Worm (Caenorhabditis elegans) whole organism, late embryonic: ENCODE results near the gene Y54G11A.3.

Source experiments
- C08G9.2 ChIP-seq: sonication (generic microtip); optimal IDR thresholded peaks from 2 replicates; lab custom pipeline; 2016; ENCODE audit warnings: mild to moderate bottlenecking, missing genetic modification characterization, moderate library complexity, missing compliant biosample characterization
- K09A11.1 ChIP-seq: sonication (generic microtip); optimal IDR thresholded peaks from 2 replicates; lab custom pipeline; 2017; ENCODE audit warnings: antibody characterized with exemption, mild to moderate bottlenecking, missing genetic modification characterization, missing compliant biosample characterization; ENCODE audit not compliant: insufficient read depth
- T23F11.4 ChIP-seq: fragments of 200-800 bp; sonication (Bioruptor generic); optimal IDR thresholded peaks from 2 replicates; lab custom pipeline; 2018; ENCODE audit warnings: mild to moderate bottlenecking, missing genetic modification characterization, missing compliant biosample characterization
- ahr-1 ChIP-seq: sonication (generic microtip); optimal IDR thresholded peaks from 2 replicates; lab custom pipeline; 2016; ENCODE audit warnings: missing genetic modification characterization, missing compliant biosample characterization
- ama-1 ChIP-seq: fragments of 150-350 bp; optimal IDR thresholded peaks from 2 replicates; lab custom pipeline; 2014
- ceh-18 ChIP-seq: sonication (generic microtip); optimal IDR thresholded peaks from 2 replicates; lab custom pipeline; 2016; ENCODE audit warnings: missing genetic modification characterization, missing compliant biosample characterization
- ceh-19 ChIP-seq: fragments of 200-800 bp; sonication (Bioruptor generic); optimal IDR thresholded peaks from 2 replicates; lab custom pipeline; 2018; ENCODE audit warnings: mild to moderate bottlenecking, missing genetic modification characterization, missing compliant biosample characterization
- ceh-2 ChIP-seq: sonication (generic microtip); optimal IDR thresholded peaks from 2 replicates; lab custom pipeline; 2016; ENCODE audit warnings: missing genotype, missing genetic modification characterization, missing compliant biosample characterization
- ceh-22 ChIP-seq: sonication (generic microtip); optimal IDR thresholded peaks from 2 replicates; lab custom pipeline; 2017; ENCODE audit warnings: missing biosample characterization, missing genetic modification characterization
- ceh-24 ChIP-seq: sonication (generic microtip); optimal IDR thresholded peaks from 2 replicates; lab custom pipeline; 2016; ENCODE audit warnings: mild to moderate bottlenecking, missing genetic modification characterization, missing compliant biosample characterization
- ceh-31 ChIP-seq: sonication (generic microtip); optimal IDR thresholded peaks from 2 replicates; lab custom pipeline; 2016; ENCODE audit warnings: missing genetic modification characterization, missing compliant biosample characterization
- ceh-34 ChIP-seq: sonication (generic microtip); optimal IDR thresholded peaks from 2 replicates; lab custom pipeline; 2016; ENCODE audit warnings: mild to moderate bottlenecking, missing genetic modification characterization, missing compliant biosample characterization
- ceh-45 ChIP-seq: fragments of 200-800 bp; sonication (Bioruptor generic); IDR thresholded peaks from 2 replicates; pipeline ENCODE4 v1.3.6; 2022; ENCODE audit warnings: missing genetic modification reagents, missing genetic modification characterization, missing compliant biosample characterization
- che-1 ChIP-seq: sonication (generic microtip); optimal IDR thresholded peaks from 2 replicates; lab custom pipeline; 2016; ENCODE audit warnings: mild to moderate bottlenecking, missing genetic modification characterization, missing compliant biosample characterization
- dmd-4 ChIP-seq: sonication (generic microtip); optimal IDR thresholded peaks from 2 replicates; lab custom pipeline; 2016; ENCODE audit warnings: borderline replicate concordance, missing genetic modification characterization, missing compliant biosample characterization
- eyg-1 ChIP-seq: sonication (generic microtip); optimal IDR thresholded peaks from 2 replicates; lab custom pipeline; 2016; ENCODE audit warnings: missing genotype, missing genetic modification characterization, missing compliant biosample characterization
- fax-1 ChIP-seq: sonication (generic microtip); optimal IDR thresholded peaks from 2 replicates; lab custom pipeline; 2016; ENCODE audit warnings: missing genotype, missing genetic modification characterization, missing compliant biosample characterization
- gmeb-2 ChIP-seq: sonication (generic microtip); optimal IDR thresholded peaks from 2 replicates; lab custom pipeline; 2016; ENCODE audit warnings: missing genetic modification characterization, inconsistent platforms, missing compliant biosample characterization
- hlh-15 ChIP-seq: sonication (generic microtip); optimal IDR thresholded peaks from 2 replicates; lab custom pipeline; 2016; ENCODE audit warnings: missing genetic modification characterization, missing compliant biosample characterization
- hlh-6 ChIP-seq: sonication (generic microtip); optimal IDR thresholded peaks from 2 replicates; lab custom pipeline; 2016; ENCODE audit warnings: missing genotype, missing genetic modification characterization, missing compliant biosample characterization
- lim-6 ChIP-seq: sonication (generic microtip); optimal IDR thresholded peaks from 2 replicates; lab custom pipeline; 2016; ENCODE audit warnings: missing genetic modification characterization, missing compliant biosample characterization
- lin-11 ChIP-seq: fragments of 200-800 bp; sonication (Bioruptor generic); optimal IDR thresholded peaks from 2 replicates; lab custom pipeline; 2018; ENCODE audit warnings: mild to moderate bottlenecking, missing genetic modification characterization, missing compliant biosample characterization
- nfya-1 ChIP-seq: sonication (generic microtip); optimal IDR thresholded peaks from 2 replicates; lab custom pipeline; 2017; ENCODE audit warnings: missing genetic modification characterization, mild to moderate bottlenecking, missing compliant biosample characterization, antibody characterized with exemption, moderate library complexity
- nhr-11 ChIP-seq: fragments of 150-350 bp; optimal IDR thresholded peaks from 2 replicates; lab custom pipeline; 2014; ENCODE audit warnings: missing biosample characterization, missing genetic modification characterization
- nhr-232 ChIP-seq: sonication (generic microtip); optimal IDR thresholded peaks from 2 replicates; lab custom pipeline; 2016; ENCODE audit warnings: missing genetic modification characterization, missing compliant biosample characterization
- npax-4 ChIP-seq: sonication (generic microtip); optimal IDR thresholded peaks from 2 replicates; lab custom pipeline; 2016; ENCODE audit warnings: missing genetic modification characterization, missing compliant biosample characterization
- odd-2 ChIP-seq: sonication (generic microtip); optimal IDR thresholded peaks from 2 replicates; lab custom pipeline; 2017; ENCODE audit warnings: antibody characterized with exemption, mild to moderate bottlenecking, missing genetic modification characterization, missing compliant biosample characterization
- pat-9 ChIP-seq: fragments of 200-800 bp; sonication (Bioruptor generic); optimal IDR thresholded peaks from 2 replicates; lab custom pipeline; 2018; ENCODE audit warnings: mild to moderate bottlenecking, missing genetic modification characterization, moderate library complexity, missing compliant biosample characterization
- pha-4 ChIP-seq: fragments of 150-350 bp; optimal IDR thresholded peaks from 2 replicates; lab custom pipeline; 2018; ENCODE audit warnings: missing biosample characterization, missing genetic modification reagents, missing genetic modification characterization
- ref-2 ChIP-seq: sonication (generic microtip); optimal IDR thresholded peaks from 2 replicates; lab custom pipeline; 2016; ENCODE audit warnings: missing genetic modification characterization, missing compliant biosample characterization
- rnt-1 ChIP-seq: sonication (generic microtip); optimal IDR thresholded peaks from 2 replicates; lab custom pipeline; 2016; ENCODE audit warnings: missing genetic modification characterization, missing compliant biosample characterization
- sdc-2 ChIP-seq: sonication (generic microtip); optimal IDR thresholded peaks from 2 replicates; lab custom pipeline; 2016; ENCODE audit warnings: missing genotype, missing genetic modification characterization, missing compliant biosample characterization
- sox-2 ChIP-seq: fragments of 200-800 bp; sonication (Bioruptor generic); IDR thresholded peaks from 2 replicates; pipeline ENCODE4 v1.3.6; 2022; ENCODE audit warnings: missing genetic modification reagents, missing genetic modification characterization, missing compliant biosample characterization
- tbx-2 ChIP-seq: sonication (generic microtip); optimal IDR thresholded peaks from 2 replicates; lab custom pipeline; 2016; ENCODE audit warnings: missing genetic modification characterization, missing compliant biosample characterization
- tbx-7 ChIP-seq: sonication (generic microtip); optimal IDR thresholded peaks from 2 replicates; lab custom pipeline; 2016; ENCODE audit warnings: missing genotype, missing genetic modification characterization, missing compliant biosample characterization
- ttx-3 ChIP-seq: sonication (generic microtip); optimal IDR thresholded peaks from 2 replicates; lab custom pipeline; 2016; ENCODE audit warnings: missing genetic modification reagents, missing genetic modification characterization, missing compliant biosample characterization
- unc-3 ChIP-seq, 2 experiments: fragments of 200-800 bp in 1 of 2; sonication (Bioruptor generic) in 1 of 2; sonication (generic microtip) in 1 of 2; conservative IDR thresholded peaks in 1 of 2; optimal IDR thresholded peaks in 1 of 2; 2 replicates each; pipeline versions ENCODE4 v1.3.6 to Lab custom; 2016 to 2022; ENCODE audit warnings: missing compliant biosample characterization in 2 of 2, missing genetic modification characterization in 2 of 2, missing genetic modification reagents in 1 of 2
- unc-42 ChIP-seq: sonication (generic microtip); optimal IDR thresholded peaks from 2 replicates; lab custom pipeline; 2016; ENCODE audit warnings: missing genotype, missing genetic modification characterization, missing compliant biosample characterization
- unc-55 ChIP-seq: sonication (generic microtip); optimal IDR thresholded peaks from 2 replicates; lab custom pipeline; 2017; ENCODE audit warnings: missing biosample characterization, missing genetic modification reagents, missing genetic modification characterization
- zip-5 ChIP-seq: sonication (generic microtip); optimal IDR thresholded peaks from 2 replicates; lab custom pipeline; 2016; ENCODE audit warnings: missing genetic modification characterization, missing compliant biosample characterization

Y54G11A.3 gene

DNA sequence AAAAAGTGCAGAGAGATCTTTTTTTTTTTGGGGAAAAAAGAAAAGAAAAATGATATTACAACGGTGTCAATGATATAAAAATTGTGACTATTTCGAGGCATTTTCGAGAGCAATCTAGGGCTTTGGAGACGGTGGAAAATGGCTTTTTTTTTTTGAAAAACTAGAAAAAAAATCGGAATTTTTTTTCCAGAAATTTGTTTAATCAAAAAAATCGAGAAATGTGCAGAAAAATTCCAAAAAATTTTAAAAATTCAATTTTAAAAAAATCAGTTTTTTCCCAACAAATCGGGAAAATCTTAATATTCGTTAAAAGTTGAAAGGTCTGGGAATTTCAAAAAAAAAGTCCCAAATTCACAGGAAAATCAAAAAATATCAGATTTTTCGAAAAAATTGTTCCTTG, 19.6 kb upstream of the Y54G11A.3 start, which contains the start of gene Y54G11A.19:
TSS of gene Y54G11A.19 (minus strand) at position 101 of the 400 bp plus-strand sequence.
- no peak for TF ChIP-seq che-1 (tag; lab: Kevin White, UChicago)
- TF ChIP-seq C08G9.2 (tag; lab: Kevin White, UChicago): no peak
- no peak for TF ChIP-seq eyg-1 (tag; lab: Kevin White, UChicago)
- no peak for TF ChIP-seq ceh-45
- no peak for TF ChIP-seq nfya-1 (tag; lab: Kevin White, UChicago)
- no peak for TF ChIP-seq ceh-22
- no peak for TF ChIP-seq T23F11.4 (GFP tag; lab: Kevin White, UChicago)
- TF ChIP-seq ama-1 (lab: Kevin White, UChicago): no peak
- TF ChIP-seq pha-4 (tag; lab: Kevin White, UChicago): no peak
- no peak for TF ChIP-seq tbx-7
- TF ChIP-seq zip-5 (tag; lab: Kevin White, UChicago): no peak
- TF ChIP-seq unc-55: no peak
- no peak for TF ChIP-seq ahr-1 (tag; lab: Kevin White, UChicago)
- no peak for TF ChIP-seq nhr-11 (tag; lab: Kevin White, UChicago)

DNA sequence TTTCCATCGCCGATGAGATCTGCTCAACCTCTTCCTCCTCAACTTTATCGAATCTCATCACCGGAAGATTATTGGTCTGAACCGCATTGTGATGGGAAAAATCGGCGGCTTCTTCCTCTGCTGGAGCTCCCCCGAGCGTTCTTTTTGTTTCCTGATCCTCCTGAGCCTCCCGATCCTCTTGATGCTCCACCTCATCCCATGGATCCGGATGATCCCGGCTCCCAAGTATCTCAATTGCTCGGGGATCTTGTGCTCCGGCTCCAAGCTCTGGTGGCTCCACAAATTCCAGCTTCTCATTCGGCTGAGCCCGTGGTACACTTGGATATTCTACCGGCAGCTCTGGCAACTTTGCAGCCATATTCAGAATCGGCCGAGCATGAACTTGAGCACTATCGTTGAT, 18.5 kb upstream of the Y54G11A.3 start:
- TF ChIP-seq ceh-24 (tag; lab: Kevin White, UChicago) (no peak), gmeb-2 (tag; lab: Kevin White, UChicago) (no peak), ceh-31 (tag; lab: Kevin White, UChicago) (no peak), unc-55 (no peak), pha-4 (tag; lab: Kevin White, UChicago) (no peak), ceh-34 (tag; lab: Kevin White, UChicago) (no peak), pat-9 (tag; lab: Kevin White, UChicago) (no peak), fax-1 (tag; lab: Kevin White, UChicago) (no peak), eyg-1 (tag; lab: Kevin White, UChicago) (no peak), unc-3 (GFP tag; conservative IDR thresholded peaks at IDR 0.05; lab: Robert Waterston, UW) (no peak), unc-3 (tag; optimal IDR thresholded peaks at IDR 0.05; lab: Kevin White, UChicago) (no peak), ahr-1 (tag; lab: Kevin White, UChicago) (no peak), unc-42 (tag; lab: Kevin White, UChicago) (no peak), ceh-19 (GFP tag; lab: Kevin White, UChicago) (no peak), ceh-2 (tag; lab: Kevin White, UChicago) (no peak), odd-2 (tag; lab: Kevin White, UChicago) (no peak)

DNA sequence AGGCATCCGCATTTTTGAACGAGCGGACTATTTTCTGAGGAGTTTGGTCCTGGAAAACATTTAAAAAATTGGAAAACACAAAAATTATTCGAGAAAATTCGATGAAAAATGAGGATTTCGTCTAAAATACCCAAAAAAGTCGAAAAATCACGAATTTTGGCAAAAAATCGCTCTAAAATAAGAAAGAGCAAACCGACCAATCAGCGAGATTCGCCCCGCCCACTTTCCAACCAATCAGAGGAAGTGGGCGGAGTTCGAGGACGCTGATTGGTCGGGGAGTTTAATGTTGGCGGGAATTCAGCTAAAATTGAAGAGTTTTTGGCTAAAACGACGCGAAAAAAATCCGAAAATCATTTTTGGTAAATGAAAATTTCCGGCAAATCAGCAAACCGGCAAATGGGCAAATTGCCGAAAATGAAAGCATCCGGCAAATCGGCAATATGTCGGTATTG, 7.3 kb upstream of the Y54G11A.3 start, which contains the start of gene Y54G11A.1:
TSS of gene Y54G11A.1 (minus strand) at position 51 of the 452 bp plus-strand sequence.
- TF ChIP-seq npax-4: no peak
- peak; percentile 97 for TF ChIP-seq nfya-1 (tag; lab: Kevin White, UChicago)

DNA sequence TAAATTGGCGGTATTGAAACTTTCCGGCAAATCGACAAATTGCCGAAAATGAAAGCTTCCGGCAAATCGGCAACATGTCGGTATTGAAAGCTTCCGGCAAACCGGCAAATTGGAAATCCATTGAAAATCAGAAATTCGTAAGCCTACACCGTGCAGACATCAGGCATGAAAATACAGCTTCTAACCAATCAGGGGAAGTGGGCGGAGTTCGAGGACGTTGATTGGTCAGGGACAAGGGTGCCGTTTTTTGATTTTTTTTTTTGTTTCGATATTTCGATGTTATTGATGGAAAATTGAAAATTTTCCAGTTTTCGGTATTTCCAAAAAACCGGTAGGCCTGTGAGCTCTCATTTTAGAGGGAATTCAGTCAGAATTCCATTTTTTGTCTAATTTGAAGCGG, 6.6 kb upstream of the Y54G11A.3 start:
- TF ChIP-seq nfya-1 (tag; lab: Kevin White, UChicago) (peak; percentile 88), gmeb-2 (tag; lab: Kevin White, UChicago) (no peak)

DNA sequence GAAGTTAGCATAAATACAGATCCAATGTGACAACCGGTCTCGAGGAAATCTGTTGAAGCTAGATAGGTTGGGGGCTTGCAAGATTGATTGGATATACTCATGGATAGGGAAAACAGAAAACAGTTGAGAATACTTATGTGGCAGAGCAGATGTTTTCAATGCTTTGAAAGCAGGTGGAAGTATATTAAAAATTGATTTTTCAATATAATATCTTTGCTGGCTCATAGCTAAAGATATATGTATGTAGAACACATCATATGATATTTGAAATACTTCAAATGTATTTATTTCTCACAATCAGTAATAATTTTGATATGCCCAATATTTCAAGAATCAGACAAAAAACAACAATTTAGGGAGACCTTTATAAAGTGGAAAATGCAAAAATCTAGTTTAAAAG, 10.9 kb downstream of the Y54G11A.3 start, which contains the start of gene srh-41:
TSS of gene srh-41 (minus strand) at position 101 of the 400 bp plus-strand sequence.
- no peak for TF ChIP-seq gmeb-2 (tag; lab: Kevin White, UChicago)
- no peak for TF ChIP-seq nhr-232
- no peak for TF ChIP-seq odd-2 (tag; lab: Kevin White, UChicago)
- TF ChIP-seq tbx-2 (tag; lab: Kevin White, UChicago): no peak
- TF ChIP-seq ceh-45: no peak

DNA sequence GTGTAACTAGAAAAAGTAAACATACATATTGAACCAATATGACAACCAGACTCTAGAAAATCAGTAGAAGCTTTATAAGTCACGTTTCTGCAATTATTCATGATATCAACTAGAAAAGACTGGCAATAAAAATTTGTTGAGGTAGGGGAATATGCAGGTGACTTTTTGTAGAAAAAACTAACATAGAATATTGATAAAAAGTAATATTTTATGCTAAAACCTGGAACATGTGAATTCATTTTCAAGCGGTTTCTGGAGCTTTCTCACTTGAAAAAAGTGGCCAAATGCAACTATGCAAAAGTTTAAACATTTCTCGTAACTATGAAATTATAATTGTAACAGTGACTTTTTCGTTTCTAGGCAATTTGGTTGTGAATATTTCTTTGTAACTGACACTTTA, 12.5 kb downstream of the Y54G11A.3 start, which contains the start of gene srh-42:
TSS of gene srh-42 (minus strand) at position 101 of the 400 bp plus-strand sequence.
- TF ChIP-seq sox-2 (no peak), ceh-18 (tag; lab: Kevin White, UChicago) (no peak), sdc-2 (tag; lab: Kevin White, UChicago) (no peak), lim-6 (tag; lab: Kevin White, UChicago) (no peak), fax-1 (tag; lab: Kevin White, UChicago) (no peak), rnt-1 (tag; lab: Kevin White, UChicago) (no peak), dmd-4 (tag; lab: Kevin White, UChicago) (no peak), hlh-15 (no peak), ceh-2 (tag; lab: Kevin White, UChicago) (no peak), ref-2 (tag; lab: Kevin White, UChicago) (no peak), zip-5 (tag; lab: Kevin White, UChicago) (no peak), ahr-1 (tag; lab: Kevin White, UChicago) (no peak), hlh-6 (tag; lab: Kevin White, UChicago) (no peak), unc-55 (no peak), lin-11 (tag; lab: Kevin White, UChicago) (no peak), odd-2 (tag; lab: Kevin White, UChicago) (no peak), ttx-3 (no peak), K09A11.1 (tag; lab: Kevin White, UChicago) (no peak)
